Fruit fly (Drosophila melanogaster): ENCODE results near the gene CG34456.

The CG34456 gene

dm6 chr3L:9400697-9401353 lies 38.9 kb downstream of the CG34456 start:
- TF ChIP-seq CG5245 (GFP tag; optimal IDR thresholded peaks at IDR 0.05) (no peak), sisA (GFP tag; IDR thresholded peaks at IDR 0.05) (no peak), CG15514 (GFP tag; optimal IDR thresholded peaks at IDR 0.05) (peak; percentile 60), sens (GFP tag) (peak; percentile 71), rib (GFP tag; IDR thresholded peaks at IDR 0.05) (no peak), Med (GFP tag) (peak; percentile 71), kay (GFP tag; optimal IDR thresholded peaks at IDR 0.05) (peak; percentile 26), cg (GFP tag; optimal IDR thresholded peaks at IDR 0.05) (peak; percentile 84), CG9437 (GFP tag; optimal IDR thresholded peaks at IDR 0.05) (no peak), sr (GFP tag; IDR thresholded peaks at IDR 0.05) (0 out of 3 replicates have a peak, but pooled peaks have one; percentile 17), CHES-1-like (GFP tag; optimal IDR thresholded peaks at IDR 0.05) (peak; percentile 20), CG2116 (GFP tag; optimal IDR thresholded peaks at IDR 0.05) (no peak), CG1832 (GFP tag; optimal IDR thresholded peaks at IDR 0.05) (peak; percentile 3), chinmo (GFP tag; IDR thresholded peaks at IDR 0.05; ENCODE audit: partially characterized antibody) (peak; percentile 67; the same call in 2 of the 4 replicates), slbo (GFP tag; IDR thresholded peaks at IDR 0.05) (no peak), CG14050 (GFP tag; IDR thresholded peaks at IDR 0.05) (peak; percentile 74; the same call in 2 of the 3 replicates), Trl (optimal IDR thresholded peaks at IDR 0.05) (peak; percentile 55 to 74), Trl (GFP tag; optimal IDR thresholded peaks at IDR 0.05) (no peak)

dm6 chr3L:9401354-9402156 lies 39.6 kb downstream of the CG34456 start:
- TF ChIP-seq Ada2b (GFP tag; IDR thresholded peaks at IDR 0.05): no peak
- TF ChIP-seq vvl (GFP tag; IDR thresholded peaks at IDR 0.05): peak; percentile 85
- no peak for TF ChIP-seq CG12104 (GFP tag; optimal IDR thresholded peaks at IDR 0.05)
- TF ChIP-seq CG18599 (GFP tag; optimal IDR thresholded peaks at IDR 0.05): no peak
- TF ChIP-seq wdn (GFP tag; IDR thresholded peaks at IDR 0.05): no peak
- no peak for TF ChIP-seq CG13775 (GFP tag; optimal IDR thresholded peaks at IDR 0.05)
- TF ChIP-seq exex (tag; optimal IDR thresholded peaks at IDR 0.05): peak; percentile 26
- peak; percentile 39 for TF ChIP-seq nom (GFP tag; optimal IDR thresholded peaks at IDR 0.05)
- no peak for TF ChIP-seq wek (GFP tag; optimal IDR thresholded peaks at IDR 0.05)
- no peak for TF ChIP-seq E2f2 (GFP tag; IDR thresholded peaks at IDR 0.05)
- TF ChIP-seq eve (GFP tag; optimal IDR thresholded peaks at IDR 0.05): peak in 1 of 2 experiments; percentile 85
- no peak for TF ChIP-seq schlank (tag; optimal IDR thresholded peaks at IDR 0.05)
- TF ChIP-seq CG7745 (tag; optimal IDR thresholded peaks at IDR 0.05): no peak
- no peak for TF ChIP-seq Six4 (GFP tag; optimal IDR thresholded peaks at IDR 0.05)
- peak; percentile 13; the same call in 1 of the 2 replicates for TF ChIP-seq stc (GFP tag; IDR thresholded peaks at IDR 0.05)
- TF ChIP-seq CG8924 (tag; optimal IDR thresholded peaks at IDR 0.05): peak; percentile 20
- peak; percentile 13 for TF ChIP-seq cwo (GFP tag; optimal IDR thresholded peaks at IDR 0.05)
- no peak for TF ChIP-seq pita (GFP tag; optimal IDR thresholded peaks at IDR 0.05)
- no peak for TF ChIP-seq CG8359 (GFP tag; optimal IDR thresholded peaks at IDR 0.05; ENCODE audit: borderline replicate concordance)
- TF ChIP-seq sens-2 (GFP tag; IDR thresholded peaks at IDR 0.05): no peak
- TF ChIP-seq ind (GFP tag; optimal IDR thresholded peaks at IDR 0.05): no peak
- TF ChIP-seq CG3847 (GFP tag; IDR thresholded peaks at IDR 0.05): no peak
- no peak for TF ChIP-seq CG33213 (GFP tag; optimal IDR thresholded peaks at IDR 0.05)
- no peak for TF ChIP-seq Dll (GFP tag; IDR thresholded peaks at IDR 0.05; ENCODE audit: partially characterized antibody)
- TF ChIP-seq eyg (GFP tag; optimal IDR thresholded peaks at IDR 0.05): no peak
- no peak for TF ChIP-seq CG43689 (GFP tag; IDR thresholded peaks at IDR 0.05)
- TF ChIP-seq tx (GFP tag; optimal IDR thresholded peaks at IDR 0.05): no peak
- no peak for TF ChIP-seq CG17328 (GFP tag; IDR thresholded peaks at IDR 0.05)
- no peak for TF ChIP-seq CG14667 (GFP tag; IDR thresholded peaks at IDR 0.05)
- 0 out of 2 replicates have a peak, but pooled peaks have one; percentile 13 for TF ChIP-seq Atf6 (GFP tag; IDR thresholded peaks at IDR 0.05)
- no peak for TF ChIP-seq zen (tag; optimal IDR thresholded peaks at IDR 0.05)

Data from whole organism, embryonic.